Worm (Caenorhabditis elegans) whole organism, L2 larva: ENCODE measurements around the gene F46F5.1.

Source experiments
- F13H6.1 ChIP-seq: sonication (generic microtip); optimal IDR thresholded peaks from 2 replicates; lab custom pipeline; 2016; ENCODE audit warnings: missing genetic modification characterization, missing compliant biosample characterization
- R02D3.7 ChIP-seq: fragments of 150-350 bp; optimal IDR thresholded peaks from 2 replicates; lab custom pipeline; 2014; ENCODE audit warnings: missing biosample characterization, missing genetic modification characterization
- Y55F3AM.14 ChIP-seq: fragments of 200-800 bp; sonication (Bioruptor generic); optimal IDR thresholded peaks from 2 replicates; lab custom pipeline; 2018; ENCODE audit warnings: mild to moderate bottlenecking, missing genetic modification characterization, missing compliant biosample characterization
- ZK546.5 ChIP-seq: sonication (generic microtip); optimal IDR thresholded peaks from 2 replicates; lab custom pipeline; 2017; ENCODE audit warnings: missing biosample characterization, missing genetic modification characterization
- alr-1 ChIP-seq: fragments of 150-350 bp; optimal IDR thresholded peaks from 2 replicates; lab custom pipeline; 2014; ENCODE audit warnings: missing biosample characterization, missing genetic modification characterization
- ama-1 ChIP-seq: fragments of 150-350 bp; optimal IDR thresholded peaks from 2 replicates; lab custom pipeline; 2018; ENCODE audit warnings: inconsistent platforms
- blmp-1 ChIP-seq: sonication (generic microtip); optimal IDR thresholded peaks from 2 replicates; lab custom pipeline; 2017; ENCODE audit warnings: missing genetic modification characterization, mild to moderate bottlenecking, missing compliant biosample characterization, antibody characterized with exemption, moderate library complexity; ENCODE audit not compliant: insufficient read depth
- ceh-16 ChIP-seq: fragments of 150-350 bp; optimal IDR thresholded peaks from 2 replicates; lab custom pipeline; 2014; ENCODE audit warnings: missing biosample characterization, missing genetic modification characterization
- ceh-82 ChIP-seq: fragments of 150-350 bp; optimal IDR thresholded peaks from 2 replicates; lab custom pipeline; 2014; ENCODE audit warnings: missing biosample characterization, missing genetic modification characterization
- crh-2 ChIP-seq: sonication (generic microtip); optimal IDR thresholded peaks from 2 replicates; lab custom pipeline; 2017; ENCODE audit warnings: missing biosample characterization, missing genetic modification characterization
- dmd-4 ChIP-seq: sonication (generic microtip); optimal IDR thresholded peaks from 2 replicates; lab custom pipeline; 2017; ENCODE audit warnings: missing biosample characterization, missing genetic modification characterization
- egl-27 ChIP-seq: sonication (generic microtip); optimal IDR thresholded peaks from 3 replicates; lab custom pipeline; 2017; ENCODE audit warnings: missing biosample characterization, missing genetic modification reagents, missing genetic modification characterization
- elt-1 ChIP-seq: fragments of 150-350 bp; optimal IDR thresholded peaks from 2 replicates; lab custom pipeline; 2014; ENCODE audit warnings: missing biosample characterization, missing genetic modification characterization
- elt-3 ChIP-seq: sonication (generic microtip); optimal IDR thresholded peaks from 2 replicates; lab custom pipeline; 2017; ENCODE audit warnings: missing biosample characterization, missing genetic modification characterization
- fos-1 ChIP-seq: fragments of 150-350 bp; optimal IDR thresholded peaks from 2 replicates; lab custom pipeline; 2014; ENCODE audit warnings: missing biosample characterization, missing genetic modification characterization
- lin-11 ChIP-seq: fragments of 150-350 bp; sonication (generic microtip); optimal IDR thresholded peaks from 2 replicates; lab custom pipeline; 2014; ENCODE audit warnings: missing biosample characterization, missing genetic modification characterization, inconsistent platforms, mixed read lengths
- lin-13 ChIP-seq: fragments of 150-350 bp; optimal IDR thresholded peaks from 2 replicates; lab custom pipeline; 2014; ENCODE audit warnings: missing biosample characterization, missing genetic modification reagents, missing genetic modification characterization
- lin-39 ChIP-seq: fragments of 150-350 bp; optimal IDR thresholded peaks from 2 replicates; lab custom pipeline; 2014; ENCODE audit warnings: missing biosample characterization, missing genetic modification reagents, missing genetic modification characterization
- lsy-2 ChIP-seq, 2 experiments: fragments of 150-350 bp in 1 of 2; sonication (generic microtip) in 1 of 2; optimal IDR thresholded peaks; 2 replicates each; lab custom pipeline; 2014 to 2017; ENCODE audit warnings: missing biosample characterization in 2 of 2, missing genetic modification characterization in 2 of 2
- mab-5 ChIP-seq: fragments of 150-350 bp; optimal IDR thresholded peaks from 2 replicates; lab custom pipeline; 2014; ENCODE audit warnings: missing biosample characterization, missing genetic modification characterization
- mbf-1 ChIP-seq: sonication (generic microtip); optimal IDR thresholded peaks from 2 replicates; lab custom pipeline; 2017; ENCODE audit warnings: missing biosample characterization, missing genetic modification characterization
- mdl-1 ChIP-seq, 2 experiments: fragments of 150-350 bp in 1 of 2; sonication (generic microtip) in 1 of 2; optimal IDR thresholded peaks; 2 replicates each; lab custom pipeline; 2017; ENCODE audit warnings: missing biosample characterization in 2 of 2, missing genetic modification characterization in 2 of 2
- nhr-10 ChIP-seq: sonication (generic microtip); optimal IDR thresholded peaks from 2 replicates; lab custom pipeline; 2017; ENCODE audit warnings: missing biosample characterization, missing genetic modification characterization
- nhr-11 ChIP-seq: fragments of 150-350 bp; optimal IDR thresholded peaks from 2 replicates; lab custom pipeline; 2014; ENCODE audit warnings: missing biosample characterization, missing genetic modification characterization
- nhr-12 ChIP-seq: fragments of 150-350 bp; optimal IDR thresholded peaks from 2 replicates; lab custom pipeline; 2014; ENCODE audit warnings: missing biosample characterization, missing genetic modification characterization
- nhr-129 ChIP-seq: fragments of 150-350 bp; optimal IDR thresholded peaks from 2 replicates; lab custom pipeline; 2014; ENCODE audit warnings: missing biosample characterization, missing genetic modification characterization
- nhr-21 ChIP-seq: fragments of 150-350 bp; optimal IDR thresholded peaks from 2 replicates; lab custom pipeline; 2014; ENCODE audit warnings: missing biosample characterization, missing genetic modification characterization
- nhr-23 ChIP-seq: fragments of 150-350 bp; optimal IDR thresholded peaks from 2 replicates; lab custom pipeline; 2014; ENCODE audit warnings: missing biosample characterization, missing genetic modification reagents, missing genetic modification characterization
- nhr-237 ChIP-seq: fragments of 150-350 bp; optimal IDR thresholded peaks from 2 replicates; lab custom pipeline; 2014; ENCODE audit warnings: missing biosample characterization, missing genetic modification characterization
- nhr-25 ChIP-seq: fragments of 150-350 bp; sonication (generic microtip); optimal IDR thresholded peaks from 3 replicates; lab custom pipeline; 2014; ENCODE audit warnings: missing biosample characterization, missing genetic modification characterization
- nhr-6 ChIP-seq: fragments of 150-350 bp; optimal IDR thresholded peaks from 2 replicates; lab custom pipeline; 2014; ENCODE audit warnings: missing biosample characterization, missing genetic modification characterization
- nhr-77 ChIP-seq: fragments of 150-350 bp; optimal IDR thresholded peaks from 2 replicates; lab custom pipeline; 2014; ENCODE audit warnings: missing biosample characterization, missing genetic modification characterization
- peb-1 ChIP-seq: fragments of 150-350 bp; optimal IDR thresholded peaks from 2 replicates; lab custom pipeline; 2014; ENCODE audit warnings: missing biosample characterization, missing genetic modification characterization
- sem-4 ChIP-seq: fragments of 150-350 bp; optimal IDR thresholded peaks from 2 replicates; lab custom pipeline; 2014; ENCODE audit warnings: missing biosample characterization, missing genetic modification reagents, missing genetic modification characterization
- skn-1 ChIP-seq: sonication (generic microtip); optimal IDR thresholded peaks from 2 replicates; lab custom pipeline; 2017; ENCODE audit warnings: missing biosample characterization, missing genetic modification characterization
- snpc-4 ChIP-seq: fragments of 150-350 bp; optimal IDR thresholded peaks from 2 replicates; lab custom pipeline; 2014; ENCODE audit warnings: missing biosample characterization, missing genetic modification characterization
- unc-55 ChIP-seq: fragments of 150-350 bp; sonication (generic microtip); optimal IDR thresholded peaks from 3 replicates; lab custom pipeline; 2014; ENCODE audit warnings: missing biosample characterization, missing genetic modification reagents, missing genetic modification characterization
- unc-62 ChIP-seq: fragments of 150-350 bp; optimal IDR thresholded peaks from 2 replicates; lab custom pipeline; 2014; ENCODE audit warnings: missing biosample characterization, missing genetic modification reagents, missing genetic modification characterization
- zag-1 ChIP-seq: fragments of 150-350 bp; optimal IDR thresholded peaks from 2 replicates; lab custom pipeline; 2014; ENCODE audit warnings: missing biosample characterization, missing genetic modification characterization
- ztf-1 ChIP-seq: fragments of 200-800 bp; sonication (Bioruptor generic); conservative IDR thresholded peaks from 2 replicates; pipeline ENCODE4 v1.3.6; 2022; ENCODE audit warnings: missing genetic modification characterization, missing compliant biosample characterization
- ztf-4 ChIP-seq: fragments of 150-350 bp; optimal IDR thresholded peaks from 2 replicates; lab custom pipeline; 2014; ENCODE audit warnings: missing biosample characterization, missing genetic modification characterization

The F46F5.1 gene

ce11 chrII:803009-803408 is 11.3 kb upstream of the F46F5.1 start, which contains the start of gene F46F5.13:
TSS of gene F46F5.13 (plus strand) at chrII:803309.
- TF ChIP-seq ceh-82, result no peak
- no peak for TF ChIP-seq snpc-4 (tag; lab: Kevin White, UChicago)
- no peak for TF ChIP-seq blmp-1 (tag; lab: Kevin White, UChicago)
- TF ChIP-seq ama-1 (lab: Kevin White, UChicago), result no peak
- TF ChIP-seq nhr-77 (tag; lab: Kevin White, UChicago), result no peak
- no peak for TF ChIP-seq elt-3 (tag; lab: Kevin White, UChicago)
- TF ChIP-seq R02D3.7 (tag; lab: Kevin White, UChicago), result no peak
- no peak for TF ChIP-seq Y55F3AM.14 (GFP tag; lab: Kevin White, UChicago)
- TF ChIP-seq nhr-12, result no peak
- no peak for TF ChIP-seq crh-2 (tag; lab: Kevin White, UChicago)
- no peak for TF ChIP-seq nhr-6 (tag; lab: Kevin White, UChicago)
- no peak for TF ChIP-seq dmd-4 (tag; lab: Kevin White, UChicago)
- no peak for TF ChIP-seq lin-39
- TF ChIP-seq peb-1 (tag; lab: Kevin White, UChicago), result no peak

DNA sequence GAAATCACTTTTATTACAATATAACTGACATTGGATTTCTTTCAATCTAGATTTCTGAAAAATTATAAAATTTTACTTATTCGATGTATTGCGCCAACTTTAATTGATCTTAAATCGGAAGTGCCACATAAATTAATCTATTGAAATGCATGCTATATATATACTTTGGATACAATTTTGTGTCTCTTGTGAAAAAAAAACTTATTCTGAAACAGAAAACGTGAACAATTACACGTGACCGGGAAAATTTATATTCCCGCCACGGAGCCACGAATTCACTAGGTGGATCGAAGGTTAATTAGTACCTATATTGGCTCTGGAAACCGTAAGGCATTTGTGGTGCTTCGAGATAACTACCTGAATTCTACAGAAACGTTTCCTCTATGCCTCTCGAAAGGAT is 8.0 kb upstream of the F46F5.1 start, which contains the start of gene F46F5.14:
F46F5.14 (plus strand) TSS at position 301 of the 400 bp plus-strand sequence.
- no peak for TF ChIP-seq egl-27 (tag; lab: Kevin White, UChicago)
- TF ChIP-seq nhr-10, result no peak
- no peak for TF ChIP-seq R02D3.7 (tag; lab: Kevin White, UChicago)
- TF ChIP-seq lin-13 (GFP tag; lab: Kevin White, UChicago), result no peak
- TF ChIP-seq elt-3 (tag; lab: Kevin White, UChicago), result no peak
- no peak for TF ChIP-seq nhr-237
- no peak for TF ChIP-seq nhr-129 (tag; lab: Kevin White, UChicago)
- TF ChIP-seq elt-1, result no peak
- TF ChIP-seq lsy-2 (tag; optimal IDR thresholded peaks at IDR 0.05; lab: Kevin White, UChicago), result no peak
- no peak for TF ChIP-seq mab-5 (tag; lab: Kevin White, UChicago)
- TF ChIP-seq ztf-1, result no peak
- no peak for TF ChIP-seq ZK546.5
- TF ChIP-seq fos-1 (tag; lab: Kevin White, UChicago), result no peak
- TF ChIP-seq lin-39, result no peak
- TF ChIP-seq alr-1 (tag; lab: Kevin White, UChicago), result no peak
- no peak for TF ChIP-seq nhr-11 (tag; lab: Kevin White, UChicago)
- TF ChIP-seq nhr-23, result no peak

DNA sequence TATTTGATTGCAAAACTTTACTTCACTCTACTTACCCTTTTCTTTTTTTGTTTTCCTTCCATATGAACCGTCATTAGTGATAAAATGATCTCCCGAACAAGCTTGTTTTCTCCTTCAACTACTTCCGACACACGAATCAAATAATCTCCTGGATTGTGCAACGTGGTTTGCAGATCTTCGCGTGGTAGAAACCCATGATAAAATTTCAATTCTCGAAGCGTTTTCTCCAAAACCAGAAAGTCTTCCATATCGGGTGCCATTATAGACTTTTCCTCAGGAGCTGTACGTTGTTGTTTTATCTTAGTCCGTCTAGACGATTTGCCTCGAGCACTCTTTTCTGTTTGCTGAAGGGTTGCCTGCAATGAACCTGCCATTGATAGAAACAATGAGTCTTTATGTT is 5.7 kb upstream of the F46F5.1 start:
- no peak for TF ChIP-seq nhr-12
- TF ChIP-seq mab-5 (tag; lab: Kevin White, UChicago), result no peak
- no peak for TF ChIP-seq nhr-10
- no peak for TF ChIP-seq nhr-21 (tag; lab: Kevin White, UChicago)
- no peak for TF ChIP-seq zag-1 (tag; lab: Kevin White, UChicago)
- no peak for TF ChIP-seq nhr-6 (tag; lab: Kevin White, UChicago)
- TF ChIP-seq elt-1, result no peak
- no peak for TF ChIP-seq ztf-4 (tag; lab: Kevin White, UChicago)
- no peak for TF ChIP-seq R02D3.7 (tag; lab: Kevin White, UChicago)
- no peak for TF ChIP-seq sem-4 (tag; lab: Kevin White, UChicago)
- no peak for TF ChIP-seq mdl-1 (tag; optimal IDR thresholded peaks at IDR 0.05; lab: Kevin White, UChicago)

- no peak for TF ChIP-seq skn-1 (tag; lab: Kevin White, UChicago)
- no peak for TF ChIP-seq ztf-4 (tag; lab: Kevin White, UChicago)
- TF ChIP-seq nhr-12, result no peak
- TF ChIP-seq nhr-25 (tag; lab: Kevin White, UChicago), result no peak
- TF ChIP-seq nhr-11 (tag; lab: Kevin White, UChicago), result no peak
- no peak for TF ChIP-seq ceh-82
- TF ChIP-seq, all 48 proteins: peak for 0
These were observed 5.2 kb upstream of the F46F5.1 start for ce11 chrII:796916-797315.

ce11 chrII:788139-788538 is 3.6 kb downstream of the F46F5.1 start, which contains the start of gene F46F5.15:
TSS of gene F46F5.15 (plus strand) at chrII:788439.
- TF ChIP-seq dmd-4 (tag; lab: Kevin White, UChicago) (no peak), nhr-23 (no peak), ceh-16 (no peak), mbf-1 (tag; lab: Kevin White, UChicago) (no peak), nhr-10 (no peak), skn-1 (tag; lab: Kevin White, UChicago) (no peak), lsy-2 (tag; optimal IDR thresholded peaks at IDR 0.05; lab: Kevin White, UChicago) (no peak), nhr-77 (tag; lab: Kevin White, UChicago) (no peak), lin-11 (tag; lab: Kevin White, UChicago) (no peak), ztf-1 (no peak), nhr-21 (tag; lab: Kevin White, UChicago) (no peak), mab-5 (tag; lab: Kevin White, UChicago) (no peak), ztf-4 (tag; lab: Kevin White, UChicago) (no peak), unc-55 (GFP tag; lab: Kevin White, UChicago) (no peak), nhr-11 (tag; lab: Kevin White, UChicago) (no peak), blmp-1 (tag; lab: Kevin White, UChicago) (no peak), nhr-12 (no peak), F13H6.1 (tag; lab: Kevin White, UChicago) (no peak), unc-62 (GFP tag; lab: Kevin White, UChicago) (no peak)
